Fruit fly (Drosophila melanogaster) whole organism, embryonic: ENCODE data around the gene TbCMF46.

Experiments
- Antp ChIP-seq: fragments of 200-800 bp; sonication (Bioruptor generic); optimal IDR thresholded peaks from 3 replicates; lab custom pipeline; 2016; ENCODE audit warnings: missing biosample characterization, missing genetic modification characterization
- B-H1 ChIP-seq: fragments of 200-800 bp; sonication (Bioruptor generic); IDR thresholded peaks from 3 replicates; pipeline ENCODE4 v1.3.6; 2022; ENCODE audit warnings: missing biosample characterization, missing genetic modification characterization
- Bdp1 ChIP-seq: fragments of 200-800 bp; sonication (Bioruptor generic); optimal IDR thresholded peaks from 3 replicates; lab custom pipeline; 2016; ENCODE audit warnings: missing biosample characterization, missing genetic modification characterization
- CG11504 ChIP-seq: fragments of 200-800 bp; sonication (Bioruptor generic); optimal IDR thresholded peaks from 3 replicates; lab custom pipeline; 2019; ENCODE audit warnings: missing biosample characterization, mild to moderate bottlenecking, missing genetic modification characterization, moderate library complexity
- CG13624 ChIP-seq: fragments of 200-800 bp; sonication (Bioruptor generic); optimal IDR thresholded peaks from 2 replicates; lab custom pipeline; 2016; ENCODE audit warnings: missing biosample characterization, missing genetic modification characterization
- CG16779 ChIP-seq: fragments of 200-800 bp; sonication (Bioruptor generic); IDR thresholded peaks from 2 replicates; pipeline ENCODE4 v1.3.6; 2022; ENCODE audit warnings: missing biosample characterization, missing genetic modification characterization
- CG17186 ChIP-seq: fragments of 200-800 bp; sonication (Bioruptor generic); optimal IDR thresholded peaks from 3 replicates; lab custom pipeline; 2017; ENCODE audit warnings: missing biosample characterization, missing genetic modification reagents, missing genetic modification characterization
- CG18619 ChIP-seq: fragments of 200-800 bp; sonication (Bioruptor generic); optimal IDR thresholded peaks from 3 replicates; lab custom pipeline; 2017; ENCODE audit warnings: missing biosample characterization, mild to moderate bottlenecking, missing genetic modification characterization
- CG2199 ChIP-seq: fragments of 200-800 bp; sonication (Bioruptor generic); IDR thresholded peaks from 3 replicates; pipeline ENCODE4 v1.3.6; 2022; ENCODE audit warnings: missing biosample characterization, missing genetic modification characterization
- CG2678 ChIP-seq: fragments of 200-800 bp; sonication (Bioruptor generic); optimal IDR thresholded peaks from 3 replicates; lab custom pipeline; 2019; ENCODE audit warnings: missing biosample characterization, mild to moderate bottlenecking, missing genetic modification characterization, moderate library complexity
- CG3065 ChIP-seq: fragments of 200-800 bp; sonication (Bioruptor generic); optimal IDR thresholded peaks from 2 replicates; lab custom pipeline; 2016; ENCODE audit warnings: missing biosample characterization, missing genetic modification characterization
- CG3163 ChIP-seq: fragments of 200-800 bp; sonication (Bioruptor generic); optimal IDR thresholded peaks from 3 replicates; lab custom pipeline; 2016; ENCODE audit warnings: missing biosample characterization, missing genetic modification characterization
- CG3995 ChIP-seq: fragments of 200-800 bp; sonication (Bioruptor generic); optimal IDR thresholded peaks from 3 replicates; lab custom pipeline; 2016; ENCODE audit warnings: missing biosample characterization, missing genetic modification characterization
- CG4730 ChIP-seq: fragments of 200-800 bp; sonication (Bioruptor generic); IDR thresholded peaks from 2 replicates; pipeline ENCODE4 v1.3.6; 2022; ENCODE audit warnings: missing biosample characterization, missing genetic modification characterization
- CG4820 ChIP-seq: fragments of 200-800 bp; sonication (Bioruptor generic); optimal IDR thresholded peaks from 3 replicates; lab custom pipeline; 2016; ENCODE audit warnings: missing biosample characterization, missing genetic modification characterization
- CG6254 ChIP-seq: fragments of 200-800 bp; sonication (Bioruptor generic); optimal IDR thresholded peaks from 3 replicates; lab custom pipeline; 2017; ENCODE audit warnings: mild to moderate bottlenecking, missing biosample characterization, missing genetic modification reagents, missing genetic modification characterization
- CG6791 ChIP-seq: fragments of 200-800 bp; sonication (Bioruptor generic); IDR thresholded peaks from 3 replicates; pipeline ENCODE4 v1.3.6; 2022; ENCODE audit warnings: missing biosample characterization, missing genetic modification characterization; ENCODE audit not compliant: partially characterized antibody
- CG7271 ChIP-seq: fragments of 200-800 bp; sonication (Bioruptor generic); optimal IDR thresholded peaks from 2 replicates; lab custom pipeline; 2018; ENCODE audit warnings: missing biosample characterization, mild to moderate bottlenecking, missing genetic modification characterization, moderate library complexity
- CG7786 ChIP-seq: fragments of 200-800 bp; sonication (Bioruptor generic); optimal IDR thresholded peaks from 2 replicates; lab custom pipeline; 2016; ENCODE audit warnings: missing biosample characterization, missing genetic modification characterization
- CG7987 ChIP-seq: fragments of 200-800 bp; sonication (Bioruptor generic); optimal IDR thresholded peaks from 2 replicates; lab custom pipeline; 2018; ENCODE audit warnings: missing biosample characterization, mild to moderate bottlenecking, missing genetic modification characterization, moderate library complexity
- CG9215 ChIP-seq: fragments of 200-800 bp; sonication (Bioruptor generic); IDR thresholded peaks from 2 replicates; pipeline ENCODE4 v1.3.6; 2022; ENCODE audit warnings: missing biosample characterization, missing genetic modification characterization
- CG9797 ChIP-seq: fragments of 200-800 bp; sonication (Bioruptor generic); optimal IDR thresholded peaks from 3 replicates; lab custom pipeline; 2018; ENCODE audit warnings: missing biosample characterization, mild to moderate bottlenecking, missing genetic modification characterization
- Camta ChIP-seq: fragments of 200-800 bp; sonication (Bioruptor generic); optimal IDR thresholded peaks from 2 replicates; lab custom pipeline; 2016; ENCODE audit warnings: missing biosample characterization, missing genetic modification characterization
- Dek ChIP-seq: fragments of 200-800 bp; sonication (Bioruptor generic); optimal IDR thresholded peaks from 3 replicates; lab custom pipeline; 2019; ENCODE audit warnings: missing biosample characterization, mild to moderate bottlenecking, missing genetic modification characterization, moderate library complexity
- Hr3 ChIP-seq: fragments of 200-800 bp; sonication (Bioruptor generic); optimal IDR thresholded peaks from 3 replicates; lab custom pipeline; 2016; ENCODE audit warnings: missing biosample characterization, missing genetic modification characterization
- MTF-1 ChIP-seq: fragments of 200-800 bp; sonication (Bioruptor generic); optimal IDR thresholded peaks from 2 replicates; lab custom pipeline; 2018; ENCODE audit warnings: missing biosample characterization, mild to moderate bottlenecking, missing genetic modification characterization, borderline replicate concordance
- Pdp1 ChIP-seq, 2 experiments: fragments of 200-800 bp; sonication (Bioruptor generic); optimal IDR thresholded peaks; 3 replicates each; lab custom pipeline; 2016; ENCODE audit warnings: missing biosample characterization in 2 of 2, missing genetic modification characterization in 2 of 2, mild to moderate bottlenecking in 1 of 2, moderate library complexity in 1 of 2
- Taf1 ChIP-seq: fragments of 200-800 bp; sonication (Bioruptor generic); IDR thresholded peaks from 2 replicates; pipeline ENCODE4 v1.3.6; 2022; ENCODE audit warnings: missing biosample characterization, missing genetic modification characterization
- Xbp1 ChIP-seq: fragments of 200-800 bp; sonication (Bioruptor generic); optimal IDR thresholded peaks from 3 replicates; lab custom pipeline; 2016; ENCODE audit warnings: missing biosample characterization, mild to moderate bottlenecking, missing genetic modification characterization
- bowl ChIP-seq: fragments of 200-800 bp; sonication (Bioruptor generic); IDR thresholded peaks from 2 replicates; pipeline ENCODE4 v1.3.6; 2022; ENCODE audit warnings: missing biosample characterization, missing genetic modification characterization
- chif ChIP-seq, 2 experiments: fragments of 200-800 bp; sonication (Bioruptor generic); optimal IDR thresholded peaks; 3 replicates each; lab custom pipeline; 2016; ENCODE audit warnings: missing biosample characterization in 2 of 2, missing genetic modification characterization in 2 of 2
- emc ChIP-seq: fragments of 200-800 bp; sonication (Bioruptor generic); optimal IDR thresholded peaks from 2 replicates; lab custom pipeline; 2016; ENCODE audit warnings: missing biosample characterization, missing genetic modification characterization
- fd96Cb ChIP-seq: fragments of 200-800 bp; sonication (Bioruptor generic); optimal IDR thresholded peaks from 2 replicates; lab custom pipeline; 2018; ENCODE audit warnings: missing biosample characterization, mild to moderate bottlenecking, missing genetic modification characterization, moderate library complexity
- fru ChIP-seq: fragments of >200 bp; optimal IDR thresholded peaks from 2 replicates; lab custom pipeline; 2017
- ftz-f1 ChIP-seq: fragments of 200-800 bp; sonication (Bioruptor generic); optimal IDR thresholded peaks from 2 replicates; lab custom pipeline; 2016; ENCODE audit warnings: missing biosample characterization, missing genetic modification characterization
- fu2 ChIP-seq: fragments of 200-800 bp; sonication (Bioruptor generic); optimal IDR thresholded peaks from 2 replicates; lab custom pipeline; 2016; ENCODE audit warnings: missing biosample characterization, missing genetic modification characterization
- gcm ChIP-seq: fragments of 200-800 bp; sonication (Bioruptor generic); optimal IDR thresholded peaks from 2 replicates; lab custom pipeline; 2019; ENCODE audit warnings: missing biosample characterization, mild to moderate bottlenecking, missing genetic modification characterization, moderate library complexity
- her ChIP-seq: fragments of 200-800 bp; sonication (Bioruptor generic); optimal IDR thresholded peaks from 2 replicates; lab custom pipeline; 2016; ENCODE audit warnings: missing biosample characterization, missing genetic modification characterization
- kay ChIP-seq: fragments of 200-800 bp; sonication (Bioruptor generic); optimal IDR thresholded peaks from 2 replicates; lab custom pipeline; 2016; ENCODE audit warnings: missing biosample characterization, missing genetic modification characterization
- kni ChIP-seq: fragments of 200-800 bp; sonication (Bioruptor generic); optimal IDR thresholded peaks from 3 replicates; lab custom pipeline; 2017; ENCODE audit warnings: mild to moderate bottlenecking, missing biosample characterization, missing genetic modification reagents, missing genetic modification characterization
- luna ChIP-seq: fragments of 200-800 bp; sonication (Bioruptor generic); optimal IDR thresholded peaks from 2 replicates; lab custom pipeline; 2016; ENCODE audit warnings: missing biosample characterization, missing genetic modification characterization
- maf-S ChIP-seq: fragments of 200-800 bp; sonication (Bioruptor generic); optimal IDR thresholded peaks from 2 replicates; lab custom pipeline; 2016; ENCODE audit warnings: missing biosample characterization, missing genetic modification characterization
- nmo ChIP-seq: fragments of 200-800 bp; sonication (Bioruptor generic); optimal IDR thresholded peaks from 2 replicates; lab custom pipeline; 2018; ENCODE audit warnings: missing biosample characterization, mild to moderate bottlenecking, missing genetic modification characterization, moderate library complexity
- pb ChIP-seq: fragments of 200-800 bp; sonication (Bioruptor generic); optimal IDR thresholded peaks from 3 replicates; lab custom pipeline; 2016; ENCODE audit warnings: missing biosample characterization, missing genetic modification characterization
- peb ChIP-seq: fragments of 200-800 bp; sonication (Bioruptor generic); IDR thresholded peaks from 2 replicates; pipeline ENCODE4 v1.3.6; 2022; ENCODE audit warnings: missing biosample characterization, missing genetic modification characterization
- run ChIP-seq: fragments of 200-800 bp; sonication (Bioruptor generic); optimal IDR thresholded peaks from 3 replicates; lab custom pipeline; 2018; ENCODE audit warnings: missing biosample characterization, mild to moderate bottlenecking, missing genetic modification characterization
- sc ChIP-seq, 3 experiments: fragments of >200 bp in 2 of 3; fragments of 200-800 bp in 1 of 3; sonication (Bioruptor generic) in 1 of 3; optimal IDR thresholded peaks; 2 replicates in 2 of 3; 3 replicates in 1 of 3; lab custom pipeline; 2017; ENCODE audit warnings: mild to moderate bottlenecking in 1 of 3, missing biosample characterization in 1 of 3, missing genetic modification characterization in 1 of 3, missing genetic modification reagents in 1 of 3
- shn ChIP-seq: fragments of 200-800 bp; sonication (Bioruptor generic); optimal IDR thresholded peaks from 3 replicates; lab custom pipeline; 2016; ENCODE audit warnings: missing biosample characterization, missing genetic modification characterization
- slp2 ChIP-seq: fragments of 200-800 bp; sonication (Bioruptor generic); optimal IDR thresholded peaks from 2 replicates; lab custom pipeline; 2016; ENCODE audit warnings: missing biosample characterization, missing genetic modification characterization
- sob ChIP-seq: fragments of 200-800 bp; sonication (Bioruptor generic); IDR thresholded peaks from 2 replicates; pipeline ENCODE4 v1.3.6; 2022; ENCODE audit warnings: missing biosample characterization, missing genetic modification characterization
- zfh1 ChIP-seq: fragments of 200-800 bp; sonication (Bioruptor generic); IDR thresholded peaks from 3 replicates; pipeline ENCODE4 v1.3.6; 2022; ENCODE audit warnings: missing biosample characterization, missing genetic modification characterization

Gene TbCMF46

DNA sequence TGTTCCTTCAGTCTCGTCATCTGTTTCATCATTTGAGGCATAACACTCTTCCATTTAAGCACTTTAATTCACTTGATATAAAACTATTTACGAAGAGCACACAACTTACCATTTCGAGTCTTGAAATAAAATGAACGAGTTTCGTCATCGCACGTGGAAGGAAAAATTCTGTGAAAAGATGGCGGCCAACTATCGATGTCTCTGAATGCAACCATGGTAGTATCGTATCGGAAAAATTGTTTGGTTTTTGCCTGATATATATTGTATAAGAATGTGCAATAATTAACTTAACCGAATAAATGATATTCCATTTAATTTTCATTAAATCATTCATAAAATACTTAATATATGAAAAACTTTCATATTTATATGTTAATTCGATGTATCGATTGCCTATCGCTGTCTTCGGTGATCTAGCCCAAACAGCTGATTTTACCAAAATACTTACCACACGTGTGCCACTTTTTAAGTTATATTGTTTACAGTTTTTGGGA, 29.7 kb downstream of the TbCMF46 start, which contains the start of gene Bka (continued):
- peak; percentile 18 for TF ChIP-seq Xbp1 (GFP tag; lab: Kevin White, UChicago)
- TF ChIP-seq sc (optimal IDR thresholded peaks at IDR 0.05; lab: Kevin White, UChicago), result no peak
- TF ChIP-seq sc (GFP tag; optimal IDR thresholded peaks at IDR 0.05; lab: Kevin White, UChicago), result peak; percentile 43
- TF ChIP-seq CG6254, result peak; percentile 63
- no peak for TF ChIP-seq shn (GFP tag; lab: Kevin White, UChicago)
- no peak for TF ChIP-seq zfh1
- peak; percentile 69 for TF ChIP-seq gcm (GFP tag; lab: Kevin White, UChicago)
- peak; percentile 61 for TF ChIP-seq sob (GFP tag; lab: Robert Waterston, UW)
- TF ChIP-seq MTF-1, result peak; percentile 51
- TF ChIP-seq CG13624 (GFP tag; lab: Kevin White, UChicago), result peak; percentile 31
- no peak for TF ChIP-seq Antp (GFP tag; lab: Kevin White, UChicago)
- no peak for TF ChIP-seq CG7786 (GFP tag; lab: Kevin White, UChicago)
- TF ChIP-seq CG4820 (GFP tag; lab: Kevin White, UChicago), result no peak
- TF ChIP-seq Taf1 (GFP tag; lab: Robert Waterston, UW), result no peak
- no peak for TF ChIP-seq maf-S (GFP tag; lab: Kevin White, UChicago)
- TF ChIP-seq CG9797 (GFP tag; lab: Kevin White, UChicago), result peak; percentile 57
- peak; percentile 65 for TF ChIP-seq CG7987 (GFP tag; lab: Kevin White, UChicago)
- TF ChIP-seq CG3065 (GFP tag; lab: Kevin White, UChicago), result no peak
- TF ChIP-seq fru (lab: Kevin White, UChicago), result no peak
- TF ChIP-seq B-H1 (GFP tag; lab: Robert Waterston, UW), result no peak
- TF ChIP-seq peb, result no peak
- TF ChIP-seq CG2199 (GFP tag; lab: Robert Waterston, UW), result no peak
- peak; percentile 51 for TF ChIP-seq kni (GFP tag; lab: Kevin White, UChicago)
- peak; percentile 74 for TF ChIP-seq nmo (GFP tag; lab: Kevin White, UChicago)
- no peak for TF ChIP-seq fu2
- TF ChIP-seq Hr3 (GFP tag; lab: Kevin White, UChicago), result no peak
- TF ChIP-seq bowl (GFP tag; lab: Robert Waterston, UW), result no peak
- TF ChIP-seq CG3163 (GFP tag; lab: Kevin White, UChicago), result peak; percentile 2
- TF ChIP-seq her (GFP tag; lab: Kevin White, UChicago), result peak; percentile 40
- TF ChIP-seq CG4730 (GFP tag; lab: Robert Waterston, UW), result no peak
- TF ChIP-seq slp2, result no peak
- TF ChIP-seq emc, result no peak
- TF ChIP-seq CG2678, result peak; percentile 61
- TF ChIP-seq CG17186 (GFP tag; lab: Kevin White, UChicago), result peak; percentile 67
- no peak for TF ChIP-seq kay (GFP tag; lab: Kevin White, UChicago)
- TF ChIP-seq Pdp1 (GFP tag; optimal IDR thresholded peaks at IDR 0.05; lab: Kevin White, UChicago), result peak in 1 of 2 experiments; percentile 81
- no peak for TF ChIP-seq chif (GFP tag; optimal IDR thresholded peaks at IDR 0.05; lab: Kevin White, UChicago)
- TF ChIP-seq CG16779 (GFP tag; lab: Robert Waterston, UW), result no peak
- TF ChIP-seq pb (GFP tag; lab: Kevin White, UChicago), result no peak
- no peak for TF ChIP-seq CG9215 (GFP tag; lab: Robert Waterston, UW)
- TF ChIP-seq CG7271 (tag; lab: Kevin White, UChicago), result peak; percentile 34
- TF ChIP-seq run (tag; lab: Kevin White, UChicago), result no peak
- TF ChIP-seq CG11504 (tag; lab: Kevin White, UChicago), result no peak
- TF ChIP-seq Dek (tag; lab: Kevin White, UChicago), result peak; percentile 39
- TF ChIP-seq Bdp1, result no peak
- TF ChIP-seq ftz-f1 (GFP tag; lab: Kevin White, UChicago), result no peak
- TF ChIP-seq luna (GFP tag; lab: Kevin White, UChicago), result no peak
- TF ChIP-seq CG18619 (GFP tag; lab: Kevin White, UChicago), result peak; percentile 62
- TF ChIP-seq CG6791 (GFP tag; lab: Robert Waterston, UW), result peak; percentile 93
- TF ChIP-seq Camta (GFP tag; lab: Kevin White, UChicago), result no peak
- no peak for TF ChIP-seq fd96Cb (tag; lab: Kevin White, UChicago)
- TF ChIP-seq CG3995 (GFP tag; lab: Kevin White, UChicago), result peak; percentile 67
